1 fruit fly cellular context compared by ENCODE assay signal in the genomic region with DNA sequence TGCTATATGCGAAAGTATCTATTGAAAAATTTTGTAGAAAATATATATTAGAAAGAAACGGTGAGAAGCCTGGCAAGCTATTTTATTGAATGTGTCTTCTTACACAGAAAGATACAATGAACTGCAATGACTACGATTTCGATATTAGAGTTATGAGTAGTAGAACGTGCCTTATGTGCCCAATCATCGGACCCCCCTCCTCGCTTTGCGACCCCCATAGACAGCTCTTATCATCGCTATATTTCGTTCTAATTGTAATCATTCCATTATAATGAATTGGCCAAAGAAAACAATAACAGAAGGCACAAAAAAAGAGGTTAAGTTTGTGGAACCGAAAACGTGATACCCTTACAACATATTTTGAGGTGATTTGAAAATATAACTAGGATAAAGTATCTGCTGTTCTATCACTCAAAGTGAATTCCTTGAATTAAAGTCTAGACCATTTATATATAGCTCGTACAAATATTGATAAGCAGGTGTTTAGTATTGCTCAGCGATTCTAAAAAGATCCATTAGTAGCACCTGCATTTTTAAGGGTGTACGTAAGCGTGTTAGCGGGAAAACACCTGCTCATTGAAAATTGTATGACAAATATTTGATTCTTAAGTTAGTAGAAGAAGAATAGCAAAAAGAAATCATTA.
TF ChIP-seq lines count a peak whose summit lies in the region.

No protein-coding gene starts in this region.

TF ChIP-seq in whole organism, embryonic, 481 proteins besides CTCF, POLR2A, EP300 and RAD21 (continued from another document and continues in another):
- TF ChIP-seq tap (tag; optimal IDR thresholded peaks at IDR 0.05; lab: Kevin White, UChicago) (no peak), CG34422 (GFP tag; IDR thresholded peaks at IDR 0.05; lab: Robert Waterston, UW) (no peak), CG2875 (GFP tag; optimal IDR thresholded peaks at IDR 0.05; lab: Kevin White, UChicago) (no peak), CG3407 (GFP tag; optimal IDR thresholded peaks at IDR 0.05; lab: Kevin White, UChicago) (no peak), wor (GFP tag; IDR thresholded peaks at IDR 0.05; lab: Robert Waterston, UW) (no peak), Asciz (GFP tag; optimal IDR thresholded peaks at IDR 0.05; lab: Kevin White, UChicago) (no peak), CG43689 (GFP tag; IDR thresholded peaks at IDR 0.05; lab: Robert Waterston, UW) (no peak), Pdp1 (GFP tag; optimal IDR thresholded peaks at IDR 0.05; lab: Kevin White, UChicago) (no peak), Meics (GFP tag; optimal IDR thresholded peaks at IDR 0.05; lab: Kevin White, UChicago) (peak; percentile 28), CG31441 (GFP tag; IDR thresholded peaks at IDR 0.05; lab: Robert Waterston, UW) (peak; percentile 30; the same call in 1 of the 2 replicates), CG2889 (GFP tag; IDR thresholded peaks at IDR 0.05; lab: Robert Waterston, UW) (no peak), NFAT (GFP tag; IDR thresholded peaks at IDR 0.05; lab: Robert Waterston, UW) (no peak), CG7839 (tag; optimal IDR thresholded peaks at IDR 0.05; lab: Kevin White, UChicago) (peak; percentile 48), CG2116 (GFP tag; optimal IDR thresholded peaks at IDR 0.05; lab: Kevin White, UChicago) (no peak), CG6654 (GFP tag; optimal IDR thresholded peaks at IDR 0.05; lab: Kevin White, UChicago) (no peak), cas (GFP tag; IDR thresholded peaks at IDR 0.05; lab: Robert Waterston, UW) (no peak), CG4617 (GFP tag; optimal IDR thresholded peaks at IDR 0.05; lab: Kevin White, UChicago; ENCODE audit: borderline replicate concordance) (no peak), Trl (optimal IDR thresholded peaks at IDR 0.05; lab: Kevin White, UChicago) (no peak), Trl (GFP tag; optimal IDR thresholded peaks at IDR 0.05; lab: Kevin White, UChicago) (no peak), Kr (GFP tag; optimal IDR thresholded peaks at IDR 0.05; lab: Kevin White, UChicago) (no peak), maf-S (GFP tag; optimal IDR thresholded peaks at IDR 0.05; lab: Kevin White, UChicago) (no peak), cg (GFP tag; optimal IDR thresholded peaks at IDR 0.05; lab: Kevin White, UChicago) (no peak), Opbp (GFP tag; IDR thresholded peaks at IDR 0.05; lab: Robert Waterston, UW; ENCODE audit: partially characterized antibody) (no peak), H15 (GFP tag; IDR thresholded peaks at IDR 0.05; lab: Robert Waterston, UW) (no peak), CG1602 (GFP tag; optimal IDR thresholded peaks at IDR 0.05; lab: Kevin White, UChicago) (no peak), pzg (GFP tag; optimal IDR thresholded peaks at IDR 0.05; lab: Kevin White, UChicago) (no peak), HmgZ (tag; optimal IDR thresholded peaks at IDR 0.05; lab: Kevin White, UChicago) (no peak), zen2 (GFP tag; IDR thresholded peaks at IDR 0.05; lab: Robert Waterston, UW; ENCODE audit: partially characterized antibody) (no peak), caup (GFP tag; optimal IDR thresholded peaks at IDR 0.05; lab: Kevin White, UChicago; ENCODE audit: severe bottlenecking) (no peak), CG12659 (GFP tag; optimal IDR thresholded peaks at IDR 0.05; lab: Kevin White, UChicago) (no peak), Sin3A (optimal IDR thresholded peaks at IDR 0.05; lab: Kevin White, UChicago) (no peak), Sry-δ (GFP tag; optimal IDR thresholded peaks at IDR 0.05; lab: Kevin White, UChicago) (no peak), trem (tag; optimal IDR thresholded peaks at IDR 0.05; lab: Kevin White, UChicago) (no peak), gem (tag; optimal IDR thresholded peaks at IDR 0.05; lab: Kevin White, UChicago) (peak; percentile 59), CG4328 (GFP tag; optimal IDR thresholded peaks at IDR 0.05; lab: Kevin White, UChicago) (no peak), CG17359 (tag; optimal IDR thresholded peaks at IDR 0.05; lab: Kevin White, UChicago) (no peak), CG4854 (GFP tag; optimal IDR thresholded peaks at IDR 0.05; lab: Kevin White, UChicago) (no peak), CG5245 (GFP tag; optimal IDR thresholded peaks at IDR 0.05; lab: Kevin White, UChicago) (no peak), CG7963 (GFP tag; IDR thresholded peaks at IDR 0.05; lab: Robert Waterston, UW; ENCODE audit: partially characterized antibody) (no peak), Mes4 (GFP tag; optimal IDR thresholded peaks at IDR 0.05; lab: Kevin White, UChicago) (no peak), Doc3 (GFP tag; IDR thresholded peaks at IDR 0.05; lab: Robert Waterston, UW; ENCODE audit: partially characterized antibody) (no peak), CG2199 (GFP tag; IDR thresholded peaks at IDR 0.05; lab: Robert Waterston, UW) (no peak), az2 (GFP tag; optimal IDR thresholded peaks at IDR 0.05; lab: Kevin White, UChicago) (no peak), fu2 (GFP tag; optimal IDR thresholded peaks at IDR 0.05; lab: Kevin White, UChicago) (no peak), CG2712 (tag; optimal IDR thresholded peaks at IDR 0.05; lab: Kevin White, UChicago) (peak; percentile 9), Dip2 (GFP tag; IDR thresholded peaks at IDR 0.05; lab: Robert Waterston, UW) (no peak), CG15696 (tag; optimal IDR thresholded peaks at IDR 0.05; lab: Kevin White, UChicago) (no peak), Fer1 (GFP tag; optimal IDR thresholded peaks at IDR 0.05; lab: Kevin White, UChicago) (no peak), CG8765 (GFP tag; IDR thresholded peaks at IDR 0.05; lab: Robert Waterston, UW) (no peak), CG12104 (GFP tag; optimal IDR thresholded peaks at IDR 0.05; lab: Kevin White, UChicago) (no peak), ab (GFP tag; optimal IDR thresholded peaks at IDR 0.05; lab: Kevin White, UChicago) (no peak), eve (GFP tag; optimal IDR thresholded peaks at IDR 0.05; lab: Kevin White, UChicago) (peak in 1 of 2 experiments; percentile 5), CoRest (tag; optimal IDR thresholded peaks at IDR 0.05; lab: Kevin White, UChicago) (peak; percentile 31), CG31224 (GFP tag; IDR thresholded peaks at IDR 0.05; lab: Robert Waterston, UW) (no peak), jigr1 (GFP tag; IDR thresholded peaks at IDR 0.05; lab: Robert Waterston, UW) (no peak), CG3281 (GFP tag; optimal IDR thresholded peaks at IDR 0.05; lab: Kevin White, UChicago) (peak; percentile 48), CG11504 (tag; optimal IDR thresholded peaks at IDR 0.05; lab: Kevin White, UChicago) (peak; percentile 53), CG4404 (GFP tag; IDR thresholded peaks at IDR 0.05; lab: Robert Waterston, UW) (no peak), CG16813 (GFP tag; IDR thresholded peaks at IDR 0.05; lab: Robert Waterston, UW; ENCODE audit: partially characterized antibody) (no peak), CG17568 (GFP tag; optimal IDR thresholded peaks at IDR 0.05; lab: Kevin White, UChicago) (no peak), dm (GFP tag; optimal IDR thresholded peaks at IDR 0.05; lab: Kevin White, UChicago) (no peak), Fer3 (tag; optimal IDR thresholded peaks at IDR 0.05; lab: Kevin White, UChicago) (no peak), Dref (GFP tag; IDR thresholded peaks at IDR 0.05; lab: Robert Waterston, UW) (no peak), fd64A (GFP tag; optimal IDR thresholded peaks at IDR 0.05; lab: Kevin White, UChicago) (no peak), CG13123 (GFP tag; optimal IDR thresholded peaks at IDR 0.05; lab: Kevin White, UChicago) (no peak), Ets65A (GFP tag; lab: Kevin White, UChicago) (no peak), CG13296 (GFP tag; optimal IDR thresholded peaks at IDR 0.05; lab: Kevin White, UChicago) (no peak), CG17385 (GFP tag; optimal IDR thresholded peaks at IDR 0.05; lab: Kevin White, UChicago) (no peak), Hr39 (optimal IDR thresholded peaks at IDR 0.05; lab: Kevin White, UChicago) (no peak), Six4 (GFP tag; optimal IDR thresholded peaks at IDR 0.05; lab: Kevin White, UChicago) (no peak), sd (tag; optimal IDR thresholded peaks at IDR 0.05; lab: Kevin White, UChicago) (no peak), Ssrp (tag; optimal IDR thresholded peaks at IDR 0.05; lab: Kevin White, UChicago) (peak; percentile 26), CG13894 (tag; optimal IDR thresholded peaks at IDR 0.05; lab: Kevin White, UChicago) (no peak), CG33557 (GFP tag; optimal IDR thresholded peaks at IDR 0.05; lab: Kevin White, UChicago) (no peak), Med (GFP tag; lab: Kevin White, UChicago) (peak; percentile 73), Bdp1 (GFP tag; optimal IDR thresholded peaks at IDR 0.05; lab: Kevin White, UChicago) (no peak), mirr (GFP tag; optimal IDR thresholded peaks at IDR 0.05; lab: Kevin White, UChicago) (no peak), grau (tag; optimal IDR thresholded peaks at IDR 0.05; lab: Kevin White, UChicago) (peak; percentile 30), Blimp-1 (GFP tag; optimal IDR thresholded peaks at IDR 0.05; lab: Kevin White, UChicago) (peak; percentile 1), CG6791 (GFP tag; IDR thresholded peaks at IDR 0.05; lab: Robert Waterston, UW; ENCODE audit: partially characterized antibody) (no peak), CG12744 (GFP tag; optimal IDR thresholded peaks at IDR 0.05; lab: Kevin White, UChicago) (no peak), gcm (GFP tag; optimal IDR thresholded peaks at IDR 0.05; lab: Kevin White, UChicago) (no peak), h (optimal IDR thresholded peaks at IDR 0.05; lab: Kevin White, UChicago) (no peak), unpg (GFP tag; optimal IDR thresholded peaks at IDR 0.05; lab: Kevin White, UChicago) (peak; percentile 21), CG4820 (GFP tag; optimal IDR thresholded peaks at IDR 0.05; lab: Kevin White, UChicago) (no peak), ato (GFP tag; IDR thresholded peaks at IDR 0.05; lab: Robert Waterston, UW; ENCODE audit: partially characterized antibody) (no peak), ATbp (GFP tag; optimal IDR thresholded peaks at IDR 0.05; lab: Kevin White, UChicago) (no peak), CG17829 (tag; optimal IDR thresholded peaks at IDR 0.05; lab: Kevin White, UChicago) (no peak), tna (GFP tag; IDR thresholded peaks at IDR 0.05; lab: Robert Waterston, UW; ENCODE audit: partially characterized antibody) (no peak), Mad (GFP tag; optimal IDR thresholded peaks at IDR 0.05; lab: Kevin White, UChicago) (no peak), CG12391 (tag; optimal IDR thresholded peaks at IDR 0.05; lab: Kevin White, UChicago) (no peak), tx (GFP tag; optimal IDR thresholded peaks at IDR 0.05; lab: Kevin White, UChicago) (no peak), br (optimal IDR thresholded peaks at IDR 0.05; lab: Kevin White, UChicago) (no peak), Sox102F (GFP tag; optimal IDR thresholded peaks at IDR 0.05; lab: Kevin White, UChicago) (peak; percentile 45), CG14965 (GFP tag; optimal IDR thresholded peaks at IDR 0.05; lab: Kevin White, UChicago; ENCODE audit: borderline replicate concordance) (no peak), kay (GFP tag; optimal IDR thresholded peaks at IDR 0.05; lab: Kevin White, UChicago) (no peak), rib (GFP tag; IDR thresholded peaks at IDR 0.05; lab: Robert Waterston, UW) (no peak), ssp (GFP tag; IDR thresholded peaks at IDR 0.05; lab: Robert Waterston, UW) (no peak), Bteb2 (GFP tag; optimal IDR thresholded peaks at IDR 0.05; lab: Kevin White, UChicago) (no peak), CG14014 (GFP tag; IDR thresholded peaks at IDR 0.05; lab: Robert Waterston, UW) (no peak), knrl (GFP tag; IDR thresholded peaks at IDR 0.05; lab: Robert Waterston, UW; ENCODE audit: partially characterized antibody) (no peak), p53 (GFP tag; optimal IDR thresholded peaks at IDR 0.05; lab: Kevin White, UChicago) (no peak), gt (GFP tag; IDR thresholded peaks at IDR 0.05; lab: Robert Waterston, UW) (no peak), CG7271 (tag; optimal IDR thresholded peaks at IDR 0.05; lab: Kevin White, UChicago) (no peak), CG14441 (GFP tag; IDR thresholded peaks at IDR 0.05; lab: Robert Waterston, UW) (no peak), dmrt99B (tag; optimal IDR thresholded peaks at IDR 0.05; lab: Kevin White, UChicago) (peak; percentile 44), fd96Cb (tag; optimal IDR thresholded peaks at IDR 0.05; lab: Kevin White, UChicago) (peak; percentile 51), sr (GFP tag; IDR thresholded peaks at IDR 0.05; lab: Robert Waterston, UW) (no peak), Rx (GFP tag; IDR thresholded peaks at IDR 0.05; lab: Robert Waterston, UW) (no peak), MTF-1 (GFP tag; optimal IDR thresholded peaks at IDR 0.05; lab: Kevin White, UChicago; ENCODE audit: borderline replicate concordance) (no peak), Ets97D (GFP tag; optimal IDR thresholded peaks at IDR 0.05; lab: Kevin White, UChicago) (peak; percentile 2), CG31388 (GFP tag; optimal IDR thresholded peaks at IDR 0.05; lab: Kevin White, UChicago) (no peak), slp2 (GFP tag; optimal IDR thresholded peaks at IDR 0.05; lab: Kevin White, UChicago) (no peak), CG10366 (GFP tag; IDR thresholded peaks at IDR 0.05; lab: Robert Waterston, UW) (no peak), Sry-β (GFP tag; optimal IDR thresholded peaks at IDR 0.05; lab: Kevin White, UChicago) (no peak), onecut (GFP tag; IDR thresholded peaks at IDR 0.05; lab: Robert Waterston, UW) (no peak), CG4424 (GFP tag; optimal IDR thresholded peaks at IDR 0.05; lab: Kevin White, UChicago) (peak; percentile 21), ap (GFP tag; IDR thresholded peaks at IDR 0.05; lab: Robert Waterston, UW) (no peak), corto (GFP tag; optimal IDR thresholded peaks at IDR 0.05; lab: Kevin White, UChicago) (no peak), Lpt (GFP tag; optimal IDR thresholded peaks at IDR 0.05; lab: Kevin White, UChicago) (no peak), disco-r (GFP tag; optimal IDR thresholded peaks at IDR 0.05; lab: Kevin White, UChicago) (no peak), Myb (GFP tag; optimal IDR thresholded peaks at IDR 0.05; lab: Kevin White, UChicago) (no peak), tio (GFP tag; optimal IDR thresholded peaks at IDR 0.05; lab: Kevin White, UChicago) (no peak), ham (GFP tag; IDR thresholded peaks at IDR 0.05; lab: Robert Waterston, UW) (no peak), D19A (tag; optimal IDR thresholded peaks at IDR 0.05; lab: Kevin White, UChicago) (peak; percentile 98), CG11723 (GFP tag; optimal IDR thresholded peaks at IDR 0.05; lab: Kevin White, UChicago) (no peak), C15 (GFP tag; IDR thresholded peaks at IDR 0.05; lab: Robert Waterston, UW) (no peak), CG15073 (GFP tag; optimal IDR thresholded peaks at IDR 0.05; lab: Kevin White, UChicago) (no peak), CG16779 (GFP tag; IDR thresholded peaks at IDR 0.05; lab: Robert Waterston, UW) (no peak), NfI (GFP tag; optimal IDR thresholded peaks at IDR 0.05; lab: Kevin White, UChicago) (no peak), sima (GFP tag; optimal IDR thresholded peaks at IDR 0.05; lab: Kevin White, UChicago) (no peak)
